Fruit fly (Drosophila melanogaster): Measurements from ENCODE around the gene CG42613.

The CG42613 gene

dm6 chr3R:18999906-19000451, 71.0 kb downstream of the CG42613 start (continued):
- no peak for TF ChIP-seq row (GFP tag; IDR thresholded peaks at IDR 0.05)
- no peak for TF ChIP-seq gem (tag; optimal IDR thresholded peaks at IDR 0.05)
- TF ChIP-seq Ravus (GFP tag; IDR thresholded peaks at IDR 0.05), result no peak
- peak; percentile 31 for TF ChIP-seq Asciz (GFP tag; optimal IDR thresholded peaks at IDR 0.05)
- no peak for TF ChIP-seq CG17186 (GFP tag; optimal IDR thresholded peaks at IDR 0.05)
- TF ChIP-seq sd (tag; optimal IDR thresholded peaks at IDR 0.05), result peak; percentile 39
- no peak for TF ChIP-seq YL-1 (GFP tag; optimal IDR thresholded peaks at IDR 0.05)
- no peak for TF ChIP-seq CG17361 (GFP tag; IDR thresholded peaks at IDR 0.05)
- TF ChIP-seq CoRest (tag; optimal IDR thresholded peaks at IDR 0.05), result no peak
- peak in 1 of 2 experiments; percentile 6 for TF ChIP-seq Hr78 (GFP tag; optimal IDR thresholded peaks at IDR 0.05)
- TF ChIP-seq ac (GFP tag; optimal IDR thresholded peaks at IDR 0.05), result peak; percentile 33
- TF ChIP-seq CG2875 (GFP tag; optimal IDR thresholded peaks at IDR 0.05), result peak; percentile 4
- no peak for TF ChIP-seq CG31365 (tag; optimal IDR thresholded peaks at IDR 0.05)
- peak; percentile 3 for TF ChIP-seq org-1 (GFP tag; optimal IDR thresholded peaks at IDR 0.05)
- no peak for TF ChIP-seq CG3995 (GFP tag; optimal IDR thresholded peaks at IDR 0.05)
- no peak for TF ChIP-seq CG6854 (GFP tag; optimal IDR thresholded peaks at IDR 0.05)
- TF ChIP-seq D (optimal IDR thresholded peaks at IDR 0.05), result peak; percentile 62
- TF ChIP-seq D (GFP tag; optimal IDR thresholded peaks at IDR 0.05), result no peak
- no peak for TF ChIP-seq ranshi (GFP tag; IDR thresholded peaks at IDR 0.05)
- peak; percentile 2 for TF ChIP-seq CG3407 (GFP tag; optimal IDR thresholded peaks at IDR 0.05)
- no peak for TF ChIP-seq dmrt99B (tag; optimal IDR thresholded peaks at IDR 0.05)
- peak; percentile 70 for TF ChIP-seq otp (GFP tag; IDR thresholded peaks at IDR 0.05)
- TF ChIP-seq sqz (GFP tag; optimal IDR thresholded peaks at IDR 0.05), result no peak
- TF ChIP-seq CG10147 (GFP tag; optimal IDR thresholded peaks at IDR 0.05), result no peak
- no peak for TF ChIP-seq CG30431 (GFP tag; optimal IDR thresholded peaks at IDR 0.05)
- no peak for TF ChIP-seq corto (GFP tag; optimal IDR thresholded peaks at IDR 0.05)
- TF ChIP-seq ara (GFP tag; IDR thresholded peaks at IDR 0.05), result 0 out of 2 replicates have a peak, but pooled peaks have one; percentile 33
- no peak for TF ChIP-seq ato (GFP tag; IDR thresholded peaks at IDR 0.05; ENCODE audit: partially characterized antibody)
- TF ChIP-seq CG15696 (tag; optimal IDR thresholded peaks at IDR 0.05), result peak; percentile 18
- TF ChIP-seq Bteb2 (GFP tag; optimal IDR thresholded peaks at IDR 0.05), result no peak
- peak; percentile 2 for TF ChIP-seq nom (GFP tag; optimal IDR thresholded peaks at IDR 0.05)
- TF ChIP-seq HLHmδ (GFP tag; optimal IDR thresholded peaks at IDR 0.05), result peak; percentile 16
- TF ChIP-seq CG33557 (GFP tag; optimal IDR thresholded peaks at IDR 0.05), result peak; percentile 17
- TF ChIP-seq pros (GFP tag; optimal IDR thresholded peaks at IDR 0.05), result peak; percentile 93
- no peak for TF ChIP-seq CG10209 (GFP tag; optimal IDR thresholded peaks at IDR 0.05)
- no peak for TF ChIP-seq dimm (GFP tag; IDR thresholded peaks at IDR 0.05)
- peak; percentile 24 for TF ChIP-seq fd102C (GFP tag; optimal IDR thresholded peaks at IDR 0.05)
- no peak for TF ChIP-seq CG10462 (GFP tag; optimal IDR thresholded peaks at IDR 0.05)
- TF ChIP-seq fd64A (GFP tag; optimal IDR thresholded peaks at IDR 0.05), result peak; percentile 50
- TF ChIP-seq Med (GFP tag), result peak; percentile 54
- TF ChIP-seq CG17328 (GFP tag; IDR thresholded peaks at IDR 0.05), result no peak
- TF ChIP-seq CG15479 (GFP tag; optimal IDR thresholded peaks at IDR 0.05), result peak; percentile 21
- TF ChIP-seq CG8290 (GFP tag; optimal IDR thresholded peaks at IDR 0.05), result no peak
- peak in 1 of 2 experiments; percentile 11 for TF ChIP-seq CG8290 (tag; optimal IDR thresholded peaks at IDR 0.05)
- TF ChIP-seq CG11504 (tag; optimal IDR thresholded peaks at IDR 0.05), result peak; percentile 9
- TF ChIP-seq dmrt11E (tag; optimal IDR thresholded peaks at IDR 0.05), result peak; percentile 15
- no peak for TF ChIP-seq ken (GFP tag; IDR thresholded peaks at IDR 0.05)
- TF ChIP-seq CG14014 (GFP tag; IDR thresholded peaks at IDR 0.05), result no peak
- no peak for TF ChIP-seq CG32767 (GFP tag; IDR thresholded peaks at IDR 0.05)
- no peak for TF ChIP-seq CG13894 (tag; optimal IDR thresholded peaks at IDR 0.05)
